Worm (Caenorhabditis elegans): ENCODE measurements around the gene T13B5.9.

T13B5.9 gene

ce11 chrII:1151810-1152209 lies 47.5 kb upstream of the T13B5.9 start:
- TF ChIP-seq ztf-7 (tag; optimal IDR thresholded peaks at IDR 0.05) (no peak), lsy-2 (tag; optimal IDR thresholded peaks at IDR 0.05) (no peak), nhr-111 (GFP tag; optimal IDR thresholded peaks at IDR 0.05) (no peak), ces-1 (GFP tag; optimal IDR thresholded peaks at IDR 0.05) (no peak), aha-1 (tag) (peak; percentile 75), unc-62 (GFP tag; optimal IDR thresholded peaks at IDR 0.05 in 1 of 2) (peak in 1 of 2 experiments; percentile 64), unc-62 (tag; optimal IDR thresholded peaks at IDR 0.05) (no peak), lim-7 (GFP tag; IDR thresholded peaks at IDR 0.05) (no peak), attf-4 (tag; optimal IDR thresholded peaks at IDR 0.05) (no peak), unc-130 (GFP tag; optimal IDR thresholded peaks at IDR 0.05) (no peak), pha-4 (GFP tag; IDR thresholded peaks at IDR 0.05) (0 out of 2 replicates have a peak, but pooled peaks have one; percentile 21), pha-4 (tag; optimal IDR thresholded peaks at IDR 0.05) (no peak), mes-2 (tag; optimal IDR thresholded peaks at IDR 0.05; ENCODE audit: poor library complexity, severe bottlenecking) (no peak), tra-1 (GFP tag; IDR thresholded peaks at IDR 0.05) (no peak), ceh-28 (tag; optimal IDR thresholded peaks at IDR 0.05) (no peak), tag-97 (GFP tag; IDR thresholded peaks at IDR 0.05) (no peak), lin-39 (tag; optimal IDR thresholded peaks at IDR 0.05) (no peak)

ce11 chrII:1149390-1149789 lies 45.1 kb upstream of the T13B5.9 start:
- TF ChIP-seq lin-13 (GFP tag; optimal IDR thresholded peaks at IDR 0.05) (no peak), nhr-237 (tag; optimal IDR thresholded peaks at IDR 0.05) (no peak), aly-2 (tag; optimal IDR thresholded peaks at IDR 0.05) (peak; percentile 16), set-16 (GFP tag; IDR thresholded peaks at IDR 0.05) (peak; percentile 50; the same call in 1 of the 2 replicates)

- TF ChIP-seq F26F4.8 (GFP tag; conservative IDR thresholded peaks at IDR 0.05) (no peak), nhr-28 (tag; optimal IDR thresholded peaks at IDR 0.05) (peak; percentile 44), lin-39 (tag; optimal IDR thresholded peaks at IDR 0.05) (no peak), daf-12 (tag; optimal IDR thresholded peaks at IDR 0.05) (no peak), daf-16 (GFP tag; optimal IDR thresholded peaks at IDR 0.05) (no peak), daf-16 (tag; optimal IDR thresholded peaks at IDR 0.05) (peak; percentile 63), mdt-29 (GFP tag; IDR thresholded peaks at IDR 0.05) (peak; percentile 37; the same call in 1 of the 2 replicates), tag-97 (GFP tag; IDR thresholded peaks at IDR 0.05) (no peak), php-3 (GFP tag; IDR thresholded peaks at IDR 0.05) (0 out of 2 replicates have a peak, but pooled peaks have one; percentile 29), lsy-2 (tag; optimal IDR thresholded peaks at IDR 0.05) (peak in 1 of 2 experiments; percentile 11), T20F7.1 (GFP tag; optimal IDR thresholded peaks at IDR 0.05) (peak; percentile 7), nhr-10 (tag; optimal IDR thresholded peaks at IDR 0.05) (no peak), mxl-3 (GFP tag; optimal IDR thresholded peaks at IDR 0.05) (no peak), dmd-6 (GFP tag; IDR thresholded peaks at IDR 0.05) (peak; percentile 62), dpl-1 (GFP tag; optimal IDR thresholded peaks at IDR 0.05) (peak; percentile 11), tra-1 (GFP tag; IDR thresholded peaks at IDR 0.05) (0 out of 2 replicates have a peak, but pooled peaks have one; percentile 32), nhr-102 (tag; optimal IDR thresholded peaks at IDR 0.05) (no peak), snpc-1.2 (GFP tag; IDR thresholded peaks at IDR 0.05) (no peak), dve-1 (tag; optimal IDR thresholded peaks at IDR 0.05; ENCODE audit: insufficient read depth) (peak; percentile 36), hlh-30 (tag; optimal IDR thresholded peaks at IDR 0.05; ENCODE audit: insufficient read depth) (peak; percentile 39), gei-8 (GFP tag; optimal IDR thresholded peaks at IDR 0.05) (no peak), egl-27 (tag; optimal IDR thresholded peaks at IDR 0.05) (no peak), dmd-9 (GFP tag; IDR thresholded peaks at IDR 0.05) (no peak), hlh-11 (tag; optimal IDR thresholded peaks at IDR 0.05) (peak; percentile 64), lin-38 (GFP tag; IDR thresholded peaks at IDR 0.05) (no peak), nhr-6 (tag; optimal IDR thresholded peaks at IDR 0.05) (no peak), madf-5 (GFP tag; IDR thresholded peaks at IDR 0.05) (peak in 1 of 2 experiments; percentile 39; a peak in 1 of 4 replicates), mep-1 (tag; optimal IDR thresholded peaks at IDR 0.05) (peak; percentile 24), T26A8.4 (GFP tag; IDR thresholded peaks at IDR 0.05) (no peak), nhr-25 (tag; optimal IDR thresholded peaks at IDR 0.05; ENCODE audit: borderline replicate concordance, insufficient read depth) (peak; percentile 41), unc-62 (GFP tag; optimal IDR thresholded peaks at IDR 0.05 in 1 of 2) (peak in 1 of 2 experiments; percentile 10), unc-62 (tag; optimal IDR thresholded peaks at IDR 0.05) (no peak), ztf-11 (tag; optimal IDR thresholded peaks at IDR 0.05) (no peak)
Measured at ce11 chrII:1143173-1143738, 38.9 kb upstream of the T13B5.9 start.
